Worm (Caenorhabditis elegans): ENCODE measurements around the gene pqbp-1.1.
A peak's percentile ranks its signal among the peaks of the same experiment; 100 is the strongest.

The pqbp-1.1 gene

DNA sequence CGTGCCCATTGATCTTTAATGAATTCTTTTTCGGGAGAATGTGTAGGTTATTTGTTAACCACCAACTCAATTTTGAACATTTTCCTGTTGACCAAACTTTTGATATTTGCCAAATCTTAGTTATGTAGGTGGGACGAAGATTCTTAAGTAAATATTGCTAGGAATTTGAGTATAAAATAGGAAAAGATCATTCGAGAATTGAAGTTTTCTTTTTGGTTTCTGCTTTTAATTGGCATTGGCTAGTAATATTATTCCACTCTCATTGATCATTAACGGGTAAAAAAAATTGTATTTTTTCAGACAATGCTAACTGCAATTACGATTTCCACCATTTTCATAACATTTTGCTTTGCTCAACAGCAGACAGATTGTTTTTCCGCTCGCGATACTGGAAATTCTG lies 4.7 kb upstream of the pqbp-1.1 start, which contains the start of gene T21D12.12:
Gene T21D12.12, plus strand, starts transcription at position 301 of the 400 bp plus-strand sequence.
- no peak for TF ChIP-seq elt-4 (tag; optimal IDR thresholded peaks at IDR 0.05)
- no peak for TF ChIP-seq lin-11 (tag; optimal IDR thresholded peaks at IDR 0.05)
- no peak for TF ChIP-seq ceh-14 (tag; optimal IDR thresholded peaks at IDR 0.05)
- TF ChIP-seq nfya-1 (tag; optimal IDR thresholded peaks at IDR 0.05): no peak
- no peak for TF ChIP-seq T23F11.4 (GFP tag; optimal IDR thresholded peaks at IDR 0.05)
- no peak for TF ChIP-seq sox-2 (GFP tag; IDR thresholded peaks at IDR 0.05)

DNA sequence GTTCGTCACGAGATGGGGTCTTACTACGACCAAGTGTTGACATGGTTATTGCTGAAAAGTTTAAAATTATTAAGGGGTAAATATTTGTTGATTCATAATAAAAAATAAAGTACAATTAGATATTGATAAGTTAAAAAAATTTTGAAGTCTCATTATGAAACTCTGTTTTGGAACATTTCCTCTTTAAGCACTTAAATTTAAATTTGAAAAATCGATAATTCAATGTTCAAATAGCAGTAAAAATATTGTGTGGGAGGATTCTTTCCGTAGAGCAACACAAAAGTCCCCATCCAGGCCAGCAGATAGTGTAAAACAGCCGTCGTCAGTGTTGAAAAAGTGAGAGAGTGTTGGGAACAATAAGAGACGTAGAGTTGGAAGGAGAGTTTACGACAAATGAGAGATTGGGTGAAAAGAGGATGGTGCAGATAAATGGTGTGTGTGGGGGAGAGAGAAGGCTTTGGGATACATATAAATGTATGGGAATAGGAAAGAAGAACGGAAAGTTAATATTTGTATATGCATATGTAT lies 2.8 kb upstream of the pqbp-1.1 start, which contains the start of gene pat-6:
Gene pat-6, minus strand, starts transcription at position 51 of the 528 bp plus-strand sequence.
- TF ChIP-seq ceh-18 (tag; optimal IDR thresholded peaks at IDR 0.05): peak; percentile 26
- TF ChIP-seq ets-4 (tag; optimal IDR thresholded peaks at IDR 0.05): no peak
- TF ChIP-seq T23F11.4 (GFP tag; optimal IDR thresholded peaks at IDR 0.05): no peak
- TF ChIP-seq ceh-31 (tag; optimal IDR thresholded peaks at IDR 0.05): peak; percentile 36
- no peak for TF ChIP-seq ahr-1 (tag; optimal IDR thresholded peaks at IDR 0.05)
- TF ChIP-seq hlh-8 (tag; optimal IDR thresholded peaks at IDR 0.05): no peak
- no peak for TF ChIP-seq pqm-1 (tag; optimal IDR thresholded peaks at IDR 0.05)
- TF ChIP-seq elt-2 (tag; optimal IDR thresholded peaks at IDR 0.05): no peak
- TF ChIP-seq mec-3 (tag; optimal IDR thresholded peaks at IDR 0.05; ENCODE audit: borderline replicate concordance): no peak
- no peak for TF ChIP-seq elt-4 (tag; optimal IDR thresholded peaks at IDR 0.05)
- TF ChIP-seq tbx-7 (tag; optimal IDR thresholded peaks at IDR 0.05): no peak
- TF ChIP-seq nfya-1 (tag; optimal IDR thresholded peaks at IDR 0.05): peak; percentile 57
- TF ChIP-seq ceh-2 (tag; optimal IDR thresholded peaks at IDR 0.05): no peak
- TF ChIP-seq rnt-1 (tag; optimal IDR thresholded peaks at IDR 0.05): no peak
- TF ChIP-seq sdc-2 (tag; optimal IDR thresholded peaks at IDR 0.05): no peak
- TF ChIP-seq unc-3 (GFP tag; conservative IDR thresholded peaks at IDR 0.05): no peak
- TF ChIP-seq unc-3 (tag; optimal IDR thresholded peaks at IDR 0.05): no peak
- TF ChIP-seq tbx-2 (tag; optimal IDR thresholded peaks at IDR 0.05): no peak
- TF ChIP-seq ttx-3 (tag; optimal IDR thresholded peaks at IDR 0.05): no peak
- no peak for TF ChIP-seq lin-11 (tag; optimal IDR thresholded peaks at IDR 0.05)
- peak; percentile 42 for TF ChIP-seq unc-55 (GFP tag; optimal IDR thresholded peaks at IDR 0.05)
- TF ChIP-seq lim-6 (tag; optimal IDR thresholded peaks at IDR 0.05): no peak
- TF ChIP-seq pax-1 (tag; optimal IDR thresholded peaks at IDR 0.05): peak; percentile 1
- no peak for TF ChIP-seq fkh-10 (GFP tag; optimal IDR thresholded peaks at IDR 0.05)
- no peak for TF ChIP-seq nhr-232 (tag; optimal IDR thresholded peaks at IDR 0.05)
- TF ChIP-seq hlh-30 (tag; optimal IDR thresholded peaks at IDR 0.05; ENCODE audit: insufficient read depth): no peak

DNA sequence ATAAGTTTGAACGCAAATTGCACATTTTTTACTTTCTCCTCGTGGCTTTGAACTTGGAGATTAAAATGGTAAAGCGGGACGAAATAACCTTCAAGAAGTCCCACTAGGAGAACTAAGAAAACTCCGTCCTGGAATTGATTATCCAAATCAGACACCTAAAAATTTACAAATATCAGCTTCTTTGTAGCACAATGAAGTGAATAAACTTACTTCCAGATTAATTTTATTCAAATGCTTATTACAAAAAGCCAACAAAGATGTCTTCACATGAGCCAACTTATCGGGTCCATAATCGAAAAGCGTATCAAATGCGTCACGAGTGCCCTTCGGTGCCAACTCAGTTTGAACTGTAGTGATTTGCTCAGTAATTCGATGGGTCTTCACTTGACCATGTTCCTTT lies 977 bp upstream of the pqbp-1.1 start:
- no peak for TF ChIP-seq hlh-15 (tag; optimal IDR thresholded peaks at IDR 0.05)
- no peak for TF ChIP-seq pqm-1 (tag; optimal IDR thresholded peaks at IDR 0.05)
- no peak for TF ChIP-seq C38D4.7 (GFP tag; optimal IDR thresholded peaks at IDR 0.05)
- no peak for TF ChIP-seq ttx-3 (tag; optimal IDR thresholded peaks at IDR 0.05)
- TF ChIP-seq ceh-48 (tag; optimal IDR thresholded peaks at IDR 0.05): no peak
- no peak for TF ChIP-seq hlh-13 (GFP tag; optimal IDR thresholded peaks at IDR 0.05)
- no peak for TF ChIP-seq zip-5 (tag; optimal IDR thresholded peaks at IDR 0.05)
- TF ChIP-seq eyg-1 (tag; optimal IDR thresholded peaks at IDR 0.05): no peak
- no peak for TF ChIP-seq madf-2 (tag; optimal IDR thresholded peaks at IDR 0.05)
- no peak for TF ChIP-seq fax-1 (tag; optimal IDR thresholded peaks at IDR 0.05)
- TF ChIP-seq elt-4 (tag; optimal IDR thresholded peaks at IDR 0.05): no peak
- no peak for TF ChIP-seq ceh-31 (tag; optimal IDR thresholded peaks at IDR 0.05)
- no peak for TF ChIP-seq pat-9 (tag; optimal IDR thresholded peaks at IDR 0.05)
- no peak for TF ChIP-seq hlh-30 (tag; optimal IDR thresholded peaks at IDR 0.05; ENCODE audit: insufficient read depth)
- TF ChIP-seq ceh-24 (tag; optimal IDR thresholded peaks at IDR 0.05): no peak
- no peak for TF ChIP-seq pros-1 (tag; optimal IDR thresholded peaks at IDR 0.05)

All from whole organism, late embryonic.